Fruit fly (Drosophila melanogaster) Kc167 (cell line): ENCODE results near the gene CG6592.

ENCODE experiments used
- Myc ChIP-seq: fragments of >200 bp; optimal IDR thresholded peaks from 2 replicates; lab custom pipeline; 2017; ENCODE audit warnings: missing external identifiers
- Sin3A ChIP-seq: fragments of >200 bp; optimal IDR thresholded peaks from 2 replicates; lab custom pipeline; 2018; ENCODE audit warnings: missing external identifiers
- h ChIP-seq: fragments of >200 bp; optimal IDR thresholded peaks from 3 replicates; lab custom pipeline; 2018; ENCODE audit warnings: missing external identifiers
- insv ChIP-seq: fragments of >200 bp; optimal IDR thresholded peaks from 3 replicates; lab custom pipeline; 2018; ENCODE audit warnings: missing external identifiers
- psq ChIP-seq: fragments of >200 bp; optimal IDR thresholded peaks from 2 replicates; lab custom pipeline; 2017; ENCODE audit warnings: missing external identifiers
- ttk ChIP-seq: sonication (Bioruptor generic); optimal IDR thresholded peaks from 2 replicates; lab custom pipeline; 2017; ENCODE audit warnings: missing external identifiers

dm6 chr3L:6071454-6072189 is 12.2 kb downstream of the CG6592 start, which contains the start of gene CG6602:
- TF ChIP-seq ttk (lab: Kevin White, UChicago) (no peak), psq (lab: Kevin White, UChicago) (no peak), h (no peak), Sin3A (lab: Kevin White, UChicago) (no peak), Myc (lab: Kevin White, UChicago) (no peak), insv (lab: Kevin White, UChicago) (no peak)
